Fruit fly (Drosophila melanogaster) whole organism, embryonic: ENCODE measurements around the gene Ssu72.

Experiments
- Adf1 ChIP-seq: fragments of 200-800 bp; sonication (Bioruptor generic); IDR thresholded peaks from 2 replicates; pipeline ENCODE4 v1.3.6; 2022; ENCODE audit warnings: missing biosample characterization, missing genetic modification characterization
- B-H2 ChIP-seq: fragments of 200-800 bp; sonication (Bioruptor generic); optimal IDR thresholded peaks from 2 replicates; lab custom pipeline; 2018; ENCODE audit warnings: missing biosample characterization, mild to moderate bottlenecking, missing genetic modification characterization
- BtbVII ChIP-seq: fragments of 200-800 bp; sonication (Bioruptor generic); optimal IDR thresholded peaks from 3 replicates; lab custom pipeline; 2017; ENCODE audit warnings: missing biosample characterization, mild to moderate bottlenecking, missing genetic modification characterization
- CG10209 ChIP-seq: fragments of 200-800 bp; sonication (Bioruptor generic); optimal IDR thresholded peaks from 3 replicates; lab custom pipeline; 2017; ENCODE audit warnings: missing biosample characterization, mild to moderate bottlenecking, missing genetic modification characterization, missing genetic modification reagents
- CG11695 ChIP-seq: fragments of 200-800 bp; sonication (Bioruptor generic); IDR thresholded peaks from 3 replicates; pipeline ENCODE4 v1.3.6; 2022; ENCODE audit warnings: missing biosample characterization, missing genetic modification characterization
- CG12071 ChIP-seq: fragments of 200-800 bp; sonication (Bioruptor generic); optimal IDR thresholded peaks from 3 replicates; lab custom pipeline; 2018; ENCODE audit warnings: missing biosample characterization, mild to moderate bottlenecking, missing genetic modification characterization
- CG16813 ChIP-seq: fragments of 200-800 bp; sonication (Bioruptor generic); IDR thresholded peaks from 3 replicates; pipeline ENCODE4 v1.3.6; 2022; ENCODE audit warnings: missing biosample characterization, missing genetic modification characterization; ENCODE audit not compliant: partially characterized antibody
- CG17912 ChIP-seq: fragments of 200-800 bp; sonication (Bioruptor generic); optimal IDR thresholded peaks from 2 replicates; lab custom pipeline; 2018; ENCODE audit warnings: missing biosample characterization, mild to moderate bottlenecking, missing genetic modification characterization
- CG34422 ChIP-seq: fragments of 200-800 bp; sonication (Bioruptor generic); IDR thresholded peaks from 3 replicates; pipeline ENCODE4 v1.3.6; 2022; ENCODE audit warnings: missing biosample characterization, missing genetic modification characterization
- CG4707 ChIP-seq: fragments of 200-800 bp; sonication (Bioruptor generic); optimal IDR thresholded peaks from 2 replicates; lab custom pipeline; 2018; ENCODE audit warnings: missing biosample characterization, mild to moderate bottlenecking, missing genetic modification characterization, moderate library complexity
- CG5953 ChIP-seq: fragments of 200-800 bp; sonication (Bioruptor generic); IDR thresholded peaks from 2 replicates; pipeline ENCODE4 v1.3.6; 2022; ENCODE audit warnings: missing biosample characterization, missing genetic modification characterization
- CG6254 ChIP-seq: fragments of 200-800 bp; sonication (Bioruptor generic); optimal IDR thresholded peaks from 3 replicates; lab custom pipeline; 2017; ENCODE audit warnings: mild to moderate bottlenecking, missing biosample characterization, missing genetic modification reagents, missing genetic modification characterization
- CG6791 ChIP-seq: fragments of 200-800 bp; sonication (Bioruptor generic); IDR thresholded peaks from 3 replicates; pipeline ENCODE4 v1.3.6; 2022; ENCODE audit warnings: missing biosample characterization, missing genetic modification characterization; ENCODE audit not compliant: partially characterized antibody
- CG7928 ChIP-seq: fragments of 200-800 bp; sonication (Bioruptor generic); optimal IDR thresholded peaks from 2 replicates; lab custom pipeline; 2017; ENCODE audit warnings: missing biosample characterization, mild to moderate bottlenecking, missing genetic modification characterization
- CG8359 ChIP-seq: fragments of 200-800 bp; sonication (Bioruptor generic); optimal IDR thresholded peaks from 2 replicates; lab custom pipeline; 2017; ENCODE audit warnings: missing biosample characterization, mild to moderate bottlenecking, missing genetic modification characterization, borderline replicate concordance
- CG9215 ChIP-seq: fragments of 200-800 bp; sonication (Bioruptor generic); IDR thresholded peaks from 2 replicates; pipeline ENCODE4 v1.3.6; 2022; ENCODE audit warnings: missing biosample characterization, missing genetic modification characterization
- CG9876 ChIP-seq: fragments of 200-800 bp; sonication (Bioruptor generic); optimal IDR thresholded peaks from 2 replicates; lab custom pipeline; 2016; ENCODE audit warnings: missing biosample characterization, missing genetic modification characterization
- Chrac-16 ChIP-seq: fragments of 200-800 bp; sonication (Bioruptor generic); optimal IDR thresholded peaks from 3 replicates; lab custom pipeline; 2016; ENCODE audit warnings: missing biosample characterization, missing genetic modification characterization
- CkIIα-i1 ChIP-seq: fragments of 200-800 bp; sonication (Bioruptor generic); IDR thresholded peaks from 2 replicates; pipeline ENCODE4 v1.3.6; 2022; ENCODE audit warnings: missing biosample characterization, missing genetic modification characterization
- Deaf1 ChIP-seq: fragments of 200-800 bp; optimal IDR thresholded peaks from 3 replicates; lab custom pipeline; 2019; ENCODE audit warnings: missing biosample characterization, mild to moderate bottlenecking, missing genetic modification characterization, moderate library complexity
- Dek ChIP-seq: fragments of 200-800 bp; sonication (Bioruptor generic); optimal IDR thresholded peaks from 3 replicates; lab custom pipeline; 2019; ENCODE audit warnings: missing biosample characterization, mild to moderate bottlenecking, missing genetic modification characterization, moderate library complexity
- Hr3 ChIP-seq: fragments of 200-800 bp; sonication (Bioruptor generic); optimal IDR thresholded peaks from 3 replicates; lab custom pipeline; 2016; ENCODE audit warnings: missing biosample characterization, missing genetic modification characterization
- Hr39 ChIP-seq: fragments of >200 bp; optimal IDR thresholded peaks from 2 replicates; lab custom pipeline; 2017
- NfI ChIP-seq: fragments of 200-800 bp; sonication (Bioruptor generic); optimal IDR thresholded peaks from 3 replicates; lab custom pipeline; 2018; ENCODE audit warnings: missing biosample characterization, mild to moderate bottlenecking, missing genetic modification characterization, moderate library complexity
- Side ChIP-seq: fragments of 200-800 bp; sonication (Bioruptor generic); optimal IDR thresholded peaks from 2 replicates; lab custom pipeline; 2016; ENCODE audit warnings: missing biosample characterization, missing genetic modification characterization
- bigmax ChIP-seq: fragments of 200-800 bp; sonication (Bioruptor generic); optimal IDR thresholded peaks from 2 replicates; lab custom pipeline; 2018; ENCODE audit warnings: missing biosample characterization, mild to moderate bottlenecking, missing genetic modification characterization
- caup ChIP-seq: fragments of 200-800 bp; sonication (Bioruptor generic); optimal IDR thresholded peaks from 3 replicates; lab custom pipeline; 2017; ENCODE audit warnings: missing biosample characterization, mild to moderate bottlenecking, missing genetic modification characterization, moderate library complexity; ENCODE audit not compliant: severe bottlenecking
- chif ChIP-seq, 2 experiments: fragments of 200-800 bp; sonication (Bioruptor generic); optimal IDR thresholded peaks; 3 replicates each; lab custom pipeline; 2016; ENCODE audit warnings: missing biosample characterization in 2 of 2, missing genetic modification characterization in 2 of 2
- chm ChIP-seq: fragments of 200-800 bp; sonication (Bioruptor generic); IDR thresholded peaks from 2 replicates; pipeline ENCODE4 v1.3.6; 2022; ENCODE audit warnings: missing biosample characterization, missing genetic modification characterization
- ci ChIP-seq: fragments of 200-800 bp; sonication (Bioruptor generic); IDR thresholded peaks from 3 replicates; pipeline ENCODE4 v1.3.6; 2022; ENCODE audit warnings: missing biosample characterization, missing genetic modification characterization
- crp ChIP-seq, 2 experiments: fragments of 200-800 bp; sonication (Bioruptor generic); optimal IDR thresholded peaks; 2 replicates in 1 of 2; 3 replicates in 1 of 2; lab custom pipeline; 2017; ENCODE audit warnings: missing biosample characterization in 2 of 2, missing genetic modification characterization in 2 of 2, mild to moderate bottlenecking in 1 of 2, moderate library complexity in 1 of 2
- disco-r ChIP-seq: fragments of 200-800 bp; sonication (Bioruptor generic); optimal IDR thresholded peaks from 2 replicates; lab custom pipeline; 2016; ENCODE audit warnings: missing biosample characterization, missing genetic modification characterization
- ftz-f1 ChIP-seq: fragments of 200-800 bp; sonication (Bioruptor generic); optimal IDR thresholded peaks from 2 replicates; lab custom pipeline; 2016; ENCODE audit warnings: missing biosample characterization, missing genetic modification characterization
- fu2 ChIP-seq: fragments of 200-800 bp; sonication (Bioruptor generic); optimal IDR thresholded peaks from 2 replicates; lab custom pipeline; 2016; ENCODE audit warnings: missing biosample characterization, missing genetic modification characterization
- grn ChIP-seq: fragments of 200-800 bp; sonication (Bioruptor generic); optimal IDR thresholded peaks from 3 replicates; lab custom pipeline; 2017; ENCODE audit warnings: missing biosample characterization, missing genetic modification characterization
- gt ChIP-seq: fragments of 200-800 bp; sonication (Bioruptor generic); IDR thresholded peaks from 2 replicates; pipeline ENCODE4 v1.3.6; 2022; ENCODE audit warnings: missing biosample characterization, missing genetic modification characterization
- ind ChIP-seq: fragments of 200-800 bp; sonication (Bioruptor generic); optimal IDR thresholded peaks from 3 replicates; lab custom pipeline; 2016; ENCODE audit warnings: missing biosample characterization, missing genetic modification characterization
- ken ChIP-seq: fragments of 200-800 bp; sonication (Bioruptor generic); IDR thresholded peaks from 3 replicates; pipeline ENCODE4 v1.3.6; 2022; ENCODE audit warnings: missing biosample characterization, missing genetic modification characterization
- klu ChIP-seq: fragments of 200-800 bp; sonication (Bioruptor generic); IDR thresholded peaks from 2 replicates; pipeline ENCODE4 v1.3.6; 2022; ENCODE audit warnings: missing biosample characterization, missing genetic modification characterization
- mam ChIP-seq: fragments of 200-800 bp; sonication (Bioruptor generic); optimal IDR thresholded peaks from 3 replicates; lab custom pipeline; 2016; ENCODE audit warnings: missing biosample characterization, missing genetic modification characterization
- peb ChIP-seq: fragments of 200-800 bp; sonication (Bioruptor generic); IDR thresholded peaks from 2 replicates; pipeline ENCODE4 v1.3.6; 2022; ENCODE audit warnings: missing biosample characterization, missing genetic modification characterization
- phol ChIP-seq: fragments of 200-800 bp; sonication (Bioruptor generic); optimal IDR thresholded peaks from 3 replicates; lab custom pipeline; 2018; ENCODE audit warnings: missing biosample characterization, mild to moderate bottlenecking, missing genetic modification characterization, moderate library complexity
- pita ChIP-seq: fragments of 200-800 bp; sonication (Bioruptor generic); optimal IDR thresholded peaks from 2 replicates; lab custom pipeline; 2017; ENCODE audit warnings: missing biosample characterization, mild to moderate bottlenecking, missing genetic modification characterization
- prd ChIP-seq, 3 experiments: fragments of >200 bp in 2 of 3; fragments of 200-800 bp in 1 of 3; sonication (Bioruptor generic) in 1 of 3; optimal IDR thresholded peaks in 2 of 3; IDR thresholded peaks in 1 of 3; 2 replicates in 2 of 3; 3 replicates in 1 of 3; pipeline versions ENCODE4 v1.3.6 to Lab custom; 2017 to 2022; ENCODE audit warnings: missing biosample characterization in 1 of 3, missing genetic modification characterization in 1 of 3
- psq ChIP-seq: fragments of 200-800 bp; sonication (Bioruptor generic); optimal IDR thresholded peaks from 2 replicates; lab custom pipeline; 2017; ENCODE audit warnings: missing biosample characterization, missing genetic modification characterization
- schlank ChIP-seq: fragments of 200-800 bp; sonication (Bioruptor generic); optimal IDR thresholded peaks from 2 replicates; lab custom pipeline; 2018; ENCODE audit warnings: missing biosample characterization, mild to moderate bottlenecking, missing genetic modification characterization
- sob ChIP-seq: fragments of 200-800 bp; sonication (Bioruptor generic); IDR thresholded peaks from 2 replicates; pipeline ENCODE4 v1.3.6; 2022; ENCODE audit warnings: missing biosample characterization, missing genetic modification characterization
- ttk ChIP-seq: fragments of 200-800 bp; sonication (Bioruptor generic); IDR thresholded peaks from 2 replicates; pipeline ENCODE4 v2.1.2; 2022; ENCODE audit warnings: missing biosample characterization, missing genetic modification characterization
- usp ChIP-seq: fragments of >200 bp; optimal IDR thresholded peaks from 2 replicates; lab custom pipeline; 2017; ENCODE audit warnings: missing biosample characterization, missing genetic modification characterization

Ssu72 gene

DNA sequence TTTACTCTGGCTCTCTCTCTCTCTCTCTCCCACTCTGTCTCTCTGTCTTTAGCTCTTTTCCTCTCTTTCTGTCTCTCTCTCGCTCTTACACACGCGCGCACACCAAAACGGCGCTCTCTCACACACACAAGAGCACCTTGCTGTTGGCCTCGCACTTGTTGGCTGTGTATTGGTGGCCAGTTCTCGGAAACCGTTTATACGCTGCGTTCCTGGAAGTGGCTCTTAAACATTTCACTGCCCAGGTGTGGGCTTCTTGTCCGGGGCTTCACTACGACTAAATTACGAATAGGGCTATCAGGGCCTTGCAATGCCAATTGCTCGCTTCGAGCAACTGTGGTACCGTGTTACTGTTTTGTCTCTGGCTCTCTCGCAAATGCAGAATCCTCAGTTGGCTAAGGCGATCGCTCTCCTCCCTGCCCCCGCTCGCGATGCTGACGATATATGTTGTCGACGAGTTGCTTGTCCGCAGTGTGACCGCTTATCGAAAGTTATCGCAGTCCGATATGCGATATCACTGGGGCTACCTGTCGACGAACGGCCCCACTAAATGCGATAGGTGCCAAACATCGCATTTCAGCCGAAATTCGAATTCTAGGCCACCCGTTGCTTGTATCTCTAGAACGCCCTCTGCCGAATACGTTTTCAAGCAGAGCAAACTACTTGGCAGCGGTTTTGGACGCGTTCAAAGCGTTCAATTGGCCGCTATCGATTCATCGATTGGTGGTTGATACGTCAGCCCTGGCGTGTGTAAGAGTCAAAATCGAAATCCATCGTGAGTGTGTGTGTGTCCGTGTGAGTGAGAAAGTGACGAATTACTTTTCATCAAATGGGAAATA, 18.9 kb downstream of the Ssu72 start, which contains the start of the genes dome and Ubqn (continued):
- TF ChIP-seq mam (GFP tag; lab: Kevin White, UChicago) (no peak), CG11695 (GFP tag; lab: Robert Waterston, UW) (no peak), pita (GFP tag; lab: Kevin White, UChicago) (no peak), B-H2 (no peak), Side (GFP tag; lab: Kevin White, UChicago) (peak; percentile 7), CG6254 (GFP tag; lab: Kevin White, UChicago) (no peak), sob (GFP tag; lab: Robert Waterston, UW) (no peak), psq (GFP tag; lab: Kevin White, UChicago) (no peak), CG4707 (GFP tag; lab: Kevin White, UChicago) (no peak), Hr3 (GFP tag; lab: Kevin White, UChicago) (no peak), Chrac-16 (GFP tag; lab: Kevin White, UChicago) (no peak), disco-r (GFP tag; lab: Kevin White, UChicago) (no peak), ken (GFP tag; lab: Robert Waterston, UW) (no peak), CG6791 (GFP tag; lab: Robert Waterston, UW) (peak; percentile 85), BtbVII (GFP tag; lab: Kevin White, UChicago) (peak; percentile 25), ind (GFP tag; lab: Kevin White, UChicago) (no peak), CG9876 (no peak), Hr39 (lab: Kevin White, UChicago) (no peak), ci (GFP tag; lab: Robert Waterston, UW) (no peak), CG10209 (no peak), peb (no peak), klu (GFP tag; lab: Robert Waterston, UW) (no peak), CG16813 (GFP tag; lab: Robert Waterston, UW) (peak; percentile 95), Dek (tag; lab: Kevin White, UChicago) (no peak), prd (optimal IDR thresholded peaks at IDR 0.05; lab: Kevin White, UChicago) (no peak), prd (GFP tag; IDR thresholded peaks at IDR 0.05; lab: Robert Waterston, UW) (no peak), gt (GFP tag; lab: Robert Waterston, UW) (no peak), CG5953 (GFP tag; lab: Robert Waterston, UW) (no peak), fu2 (no peak), phol (tag; lab: Kevin White, UChicago) (peak; percentile 54), caup (GFP tag; lab: Kevin White, UChicago) (no peak), CkIIα-i1 (GFP tag; lab: Robert Waterston, UW) (no peak), chif (GFP tag; optimal IDR thresholded peaks at IDR 0.05; lab: Kevin White, UChicago) (no peak), CG17912 (GFP tag; lab: Kevin White, UChicago) (no peak), bigmax (GFP tag; lab: Kevin White, UChicago) (no peak), CG34422 (GFP tag; lab: Robert Waterston, UW) (no peak), ttk (GFP tag; lab: Robert Waterston, UW) (no peak), chm (GFP tag; lab: Robert Waterston, UW) (peak; percentile 24; the same call in 1 of the 2 replicates), usp (GFP tag; lab: Kevin White, UChicago) (no peak), grn (GFP tag; lab: Kevin White, UChicago) (no peak), crp (GFP tag; optimal IDR thresholded peaks at IDR 0.05; lab: Kevin White, UChicago) (no peak), Adf1 (peak; percentile 28; the same call in 1 of the 2 replicates), CG9215 (0 out of 2 replicates have a peak, but pooled peaks have one; percentile 14), schlank (tag; lab: Kevin White, UChicago) (no peak), Deaf1 (peak; percentile 32), CG12071 (GFP tag; lab: Kevin White, UChicago) (peak; percentile 49), CG8359 (GFP tag; lab: Kevin White, UChicago) (no peak), NfI (GFP tag; lab: Kevin White, UChicago) (no peak), CG7928 (peak; percentile 94), ftz-f1 (GFP tag; lab: Kevin White, UChicago) (peak; percentile 86)
